Fruit fly (Drosophila melanogaster) whole organism, pupa: ENCODE results near the gene GatA.

Experiments
- CG10348 ChIP-seq: fragments of 200-800 bp; sonication (Bioruptor generic); IDR thresholded peaks from 2 replicates; pipeline ENCODE4 v1.3.6; 2022; ENCODE audit warnings: missing biosample characterization, missing genetic modification characterization
- CG12605 ChIP-seq: fragments of 200-800 bp; sonication (Bioruptor generic); IDR thresholded peaks from 2 replicates; pipeline ENCODE4 v1.3.6; 2022; ENCODE audit warnings: missing biosample characterization, missing genetic modification characterization
- CG13204 ChIP-seq: fragments of 200-800 bp; sonication (Bioruptor generic); optimal IDR thresholded peaks from 2 replicates; lab custom pipeline; 2018; ENCODE audit warnings: missing biosample characterization, mild to moderate bottlenecking, missing genetic modification characterization, moderate library complexity
- CG14655 ChIP-seq: fragments of 200-800 bp; sonication (Bioruptor generic); optimal IDR thresholded peaks from 3 replicates; lab custom pipeline; 2017; ENCODE audit warnings: mild to moderate bottlenecking, missing biosample characterization, missing genetic modification reagents, missing genetic modification characterization
- CG15710 ChIP-seq: fragments of 200-800 bp; sonication (Bioruptor generic); optimal IDR thresholded peaks from 2 replicates; lab custom pipeline; 2018; ENCODE audit warnings: missing biosample characterization, mild to moderate bottlenecking, missing genetic modification characterization, moderate library complexity
- CG17806 ChIP-seq: fragments of 200-800 bp; sonication (Bioruptor generic); optimal IDR thresholded peaks from 2 replicates; lab custom pipeline; 2018; ENCODE audit warnings: missing biosample characterization, mild to moderate bottlenecking, missing genetic modification characterization, moderate library complexity
- CG32121 ChIP-seq: fragments of 200-800 bp; sonication (Bioruptor generic); IDR thresholded peaks from 2 replicates; pipeline ENCODE4 v1.3.6; 2022; ENCODE audit warnings: missing biosample characterization, missing genetic modification characterization
- CG34367 ChIP-seq: fragments of 200-800 bp; sonication (Bioruptor generic); optimal IDR thresholded peaks from 2 replicates; lab custom pipeline; 2018; ENCODE audit warnings: missing biosample characterization, mild to moderate bottlenecking, missing genetic modification characterization
- CG4496 ChIP-seq: fragments of 200-800 bp; sonication (Bioruptor generic); IDR thresholded peaks from 3 replicates; pipeline ENCODE4 v1.3.6; 2022; ENCODE audit warnings: missing biosample characterization, missing genetic modification characterization
- CG8159 ChIP-seq: fragments of 200-800 bp; sonication (Bioruptor generic); optimal IDR thresholded peaks from 3 replicates; lab custom pipeline; 2018; ENCODE audit warnings: missing biosample characterization, mild to moderate bottlenecking, missing genetic modification characterization, moderate library complexity
- CG8301 ChIP-seq: fragments of 200-800 bp; sonication (Bioruptor generic); optimal IDR thresholded peaks from 2 replicates; lab custom pipeline; 2018; ENCODE audit warnings: missing biosample characterization, mild to moderate bottlenecking, missing genetic modification characterization
- CG9948 ChIP-seq: fragments of 200-800 bp; sonication (Bioruptor generic); optimal IDR thresholded peaks from 2 replicates; lab custom pipeline; 2018; ENCODE audit warnings: missing biosample characterization, mild to moderate bottlenecking, missing genetic modification characterization, moderate library complexity
- D1 ChIP-seq: fragments of 200-800 bp; sonication (Bioruptor generic); optimal IDR thresholded peaks from 2 replicates; lab custom pipeline; 2018; ENCODE audit warnings: missing biosample characterization, mild to moderate bottlenecking, missing genetic modification characterization, moderate library complexity
- EcR ChIP-seq: fragments of 200-800 bp; sonication (Bioruptor generic); optimal IDR thresholded peaks from 3 replicates; lab custom pipeline; 2019; ENCODE audit warnings: missing biosample characterization, missing genetic modification characterization, mild to moderate bottlenecking, moderate library complexity, missing genetic modification reagents
- Ets98B ChIP-seq: fragments of 200-800 bp; sonication (Bioruptor generic); IDR thresholded peaks from 2 replicates; pipeline ENCODE4 v1.3.6; 2022; ENCODE audit warnings: missing biosample characterization, missing genetic modification characterization
- Pif1A ChIP-seq: fragments of 200-800 bp; sonication (Bioruptor generic); optimal IDR thresholded peaks from 3 replicates; lab custom pipeline; 2016; ENCODE audit warnings: missing biosample characterization, missing genetic modification characterization
- Pif1B ChIP-seq: fragments of 200-800 bp; sonication (Bioruptor generic); optimal IDR thresholded peaks from 3 replicates; lab custom pipeline; 2016; ENCODE audit warnings: missing biosample characterization, missing genetic modification characterization
- Snoo ChIP-seq: fragments of 200-800 bp; sonication (Bioruptor generic); optimal IDR thresholded peaks from 3 replicates; lab custom pipeline; 2017; ENCODE audit warnings: missing biosample characterization, mild to moderate bottlenecking, missing genetic modification characterization, inconsistent platforms
- fd96Ca ChIP-seq: fragments of 200-800 bp; sonication (Bioruptor generic); IDR thresholded peaks from 3 replicates; pipeline ENCODE4 v1.3.6; 2022; ENCODE audit warnings: missing biosample characterization, missing genetic modification characterization
- gl ChIP-seq: fragments of 200-800 bp; sonication (Bioruptor generic); optimal IDR thresholded peaks from 2 replicates; lab custom pipeline; 2018; ENCODE audit warnings: missing biosample characterization, mild to moderate bottlenecking, missing genetic modification characterization
- rn ChIP-seq: fragments of 200-800 bp; sonication (Bioruptor generic); IDR thresholded peaks from 2 replicates; pipeline ENCODE4 v1.3.6; 2022; ENCODE audit warnings: missing biosample characterization, missing genetic modification characterization

Gene GatA

dm6 chr3R:18989819-18990137, 38.9 kb downstream of the GatA start:
- TF ChIP-seq rn (GFP tag; lab: Robert Waterston, UW) (no peak), CG4496 (GFP tag; lab: Robert Waterston, UW) (no peak), Snoo (no peak), EcR (GFP tag; lab: Kevin White, UChicago) (no peak), CG15710 (tag; lab: Kevin White, UChicago) (no peak), D1 (tag; lab: Kevin White, UChicago) (no peak), CG10348 (GFP tag; lab: Robert Waterston, UW) (no peak)

- TF ChIP-seq EcR (GFP tag; lab: Kevin White, UChicago) (peak; percentile 86), CG8159 (no peak)
- TF ChIP-seq, all 21 proteins: peak for 1
Measured at dm6 chr3R:18988957-18989818, 39.5 kb downstream of the GatA start.

- TF ChIP-seq CG9948, result no peak
- no peak for TF ChIP-seq Snoo
- TF ChIP-seq CG10348 (GFP tag; lab: Robert Waterston, UW), result no peak
- peak; percentile 13 for TF ChIP-seq Pif1A (GFP tag; lab: Kevin White, UChicago)
- TF ChIP-seq CG13204, result no peak
- peak; percentile 36 for TF ChIP-seq CG15710 (tag; lab: Kevin White, UChicago)
- no peak for TF ChIP-seq CG34367 (tag; lab: Kevin White, UChicago)
- peak; percentile 58 for TF ChIP-seq CG8301
- TF ChIP-seq CG14655 (GFP tag; lab: Kevin White, UChicago), result peak; percentile 61
- peak; percentile 56; the same call in 1 of the 3 replicates for TF ChIP-seq CG4496 (GFP tag; lab: Robert Waterston, UW)
- no peak for TF ChIP-seq EcR (GFP tag; lab: Kevin White, UChicago)
- peak; percentile 8 for TF ChIP-seq Pif1B (GFP tag; lab: Kevin White, UChicago)
- peak; percentile 46; the same call in 1 of the 3 replicates for TF ChIP-seq fd96Ca (GFP tag; lab: Robert Waterston, UW)
- TF ChIP-seq CG17806, result peak; percentile 38
- no peak for TF ChIP-seq CG12605 (GFP tag; lab: Robert Waterston, UW)
- peak; percentile 23; the same call in 1 of the 2 replicates for TF ChIP-seq CG32121 (GFP tag; lab: Robert Waterston, UW)
- peak; percentile 46 for TF ChIP-seq CG8159
- TF ChIP-seq rn (GFP tag; lab: Robert Waterston, UW), result no peak
Measured at dm6 chr3R:18987428-18988416, 40.9 kb downstream of the GatA start.

dm6 chr3R:18986089-18986887, 42.4 kb downstream of the GatA start:
- no peak for TF ChIP-seq gl
- peak; percentile 15 for TF ChIP-seq CG8159
- TF ChIP-seq CG14655 (GFP tag; lab: Kevin White, UChicago), result peak; percentile 2

dm6 chr3R:18985114-18985785, 43.4 kb downstream of the GatA start:
- TF ChIP-seq CG15710 (tag; lab: Kevin White, UChicago) (peak; percentile 80), EcR (GFP tag; lab: Kevin White, UChicago) (peak; percentile 22), gl (no peak), CG8159 (peak; percentile 90), Snoo (peak; percentile 87), Pif1B (GFP tag; lab: Kevin White, UChicago) (peak; percentile 38), rn (GFP tag; lab: Robert Waterston, UW) (peak; percentile 54), Pif1A (GFP tag; lab: Kevin White, UChicago) (peak; percentile 40), Ets98B (GFP tag; lab: Robert Waterston, UW) (no peak), CG8301 (peak; percentile 76), CG4496 (GFP tag; lab: Robert Waterston, UW) (no peak), fd96Ca (GFP tag; lab: Robert Waterston, UW) (no peak), CG12605 (GFP tag; lab: Robert Waterston, UW) (no peak), CG14655 (GFP tag; lab: Kevin White, UChicago) (peak; percentile 87), CG17806 (peak; percentile 74), CG34367 (tag; lab: Kevin White, UChicago) (peak; percentile 56), CG10348 (GFP tag; lab: Robert Waterston, UW) (no peak), CG32121 (GFP tag; lab: Robert Waterston, UW) (0 out of 2 replicates have a peak, but pooled peaks have one; percentile 29), CG9948 (peak; percentile 85), D1 (tag; lab: Kevin White, UChicago) (peak; percentile 43), CG13204 (no peak)
